Worm (Caenorhabditis elegans): Measurements from ENCODE around the gene F25B3.5.

F25B3.5 gene

DNA sequence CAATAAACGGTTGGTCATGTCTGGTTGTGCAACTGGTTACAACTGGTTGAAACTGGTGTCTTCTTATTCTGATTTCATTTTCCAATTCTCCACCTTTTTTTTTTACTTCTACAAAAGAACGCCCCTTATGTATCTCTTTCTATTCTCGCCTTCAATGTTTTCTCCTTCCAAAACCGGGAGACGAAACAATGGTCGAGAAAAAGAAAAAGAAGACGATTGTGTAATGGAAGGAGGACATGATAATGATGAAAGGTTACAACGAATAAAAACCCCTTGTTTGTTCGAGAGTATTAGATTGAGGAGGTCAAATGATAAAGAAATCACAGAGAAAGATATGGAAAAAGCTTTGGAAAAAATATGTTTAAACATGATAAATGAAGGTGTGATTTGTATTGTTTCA is 51.3 kb downstream of the F25B3.5 start, which contains the start of gene C50F4.8:
Gene C50F4.8, minus strand, starts transcription at position 28 of the 400 bp plus-strand sequence.
- no peak for TF ChIP-seq R02D3.7 (tag; optimal IDR thresholded peaks at IDR 0.05)
- TF ChIP-seq nhr-25 (tag; optimal IDR thresholded peaks at IDR 0.05) = no peak
- no peak for TF ChIP-seq aly-2 (tag; optimal IDR thresholded peaks at IDR 0.05)
- TF ChIP-seq nhr-129 (tag; optimal IDR thresholded peaks at IDR 0.05) = no peak
- TF ChIP-seq mbf-1 (tag; optimal IDR thresholded peaks at IDR 0.05) = no peak
- TF ChIP-seq ceh-16 (tag; optimal IDR thresholded peaks at IDR 0.05) = no peak
- no peak for TF ChIP-seq unc-55 (GFP tag; optimal IDR thresholded peaks at IDR 0.05)
